Worm (Caenorhabditis elegans): Measurements from ENCODE around the gene K09C8.2.

DNA sequence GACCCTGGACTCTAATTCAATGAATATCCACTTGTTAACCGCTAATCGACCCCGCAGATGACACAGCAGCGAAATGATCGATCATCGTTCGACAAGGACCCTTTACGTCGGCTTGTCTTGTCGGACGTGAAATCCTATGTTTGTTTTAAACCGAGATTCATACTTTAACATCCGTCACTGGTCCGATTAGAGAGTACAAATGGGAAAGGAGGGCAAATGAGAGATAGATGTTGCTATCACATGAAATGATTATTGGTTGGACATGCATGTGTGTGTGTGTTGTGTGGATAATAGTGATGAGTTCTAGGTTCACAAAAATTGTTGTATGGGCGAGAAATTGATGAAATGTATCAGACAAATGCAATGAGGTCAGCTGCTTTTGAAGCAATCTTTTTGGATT is 49.6 kb upstream of the K09C8.2 start:
- TF ChIP-seq T22C8.4 (GFP tag; IDR thresholded peaks at IDR 0.05) (no peak), klf-2 (GFP tag; conservative IDR thresholded peaks at IDR 0.05) (no peak)

Data from whole organism, midembryonic.